Worm (Caenorhabditis elegans) whole organism, midembryonic: ENCODE data around the gene mltn-10.

Experiments used
- T22C8.4 ChIP-seq: fragments of 200-800 bp; sonication (Bioruptor generic); IDR thresholded peaks from 2 replicates; pipeline ENCODE4 v1.3.6; 2022; ENCODE audit warnings: missing genetic modification characterization, missing compliant biosample characterization
- cog-1 ChIP-seq: sonication (generic microtip); optimal IDR thresholded peaks from 2 replicates; lab custom pipeline; 2016; ENCODE audit warnings: missing genetic modification characterization, missing compliant biosample characterization
- flt-1 ChIP-seq: fragments of 200-800 bp; sonication (Bioruptor generic); IDR thresholded peaks from 2 replicates; pipeline ENCODE4 v1.3.6; 2022; ENCODE audit warnings: missing genetic modification characterization, missing compliant biosample characterization
- klf-2 ChIP-seq: fragments of 200-800 bp; sonication (Bioruptor generic); conservative IDR thresholded peaks from 2 replicates; pipeline ENCODE4 v1.3.6; 2022; ENCODE audit warnings: missing genetic modification reagents, missing genetic modification characterization, missing compliant biosample characterization
- med-1 ChIP-seq: sonication (generic microtip); optimal IDR thresholded peaks from 2 replicates; lab custom pipeline; 2017; ENCODE audit warnings: missing genetic modification characterization, mild to moderate bottlenecking, missing compliant biosample characterization, antibody characterized with exemption, missing genetic modification reagents; ENCODE audit not compliant: insufficient read depth
- ref-1 ChIP-seq: fragments of 200-800 bp; sonication (Bioruptor generic); conservative IDR thresholded peaks from 2 replicates; pipeline ENCODE4 v1.3.6; 2022; ENCODE audit warnings: missing genetic modification reagents, missing genetic modification characterization, missing compliant biosample characterization
- tab-1 ChIP-seq: fragments of 200-800 bp; sonication (Bioruptor generic); IDR thresholded peaks from 2 replicates; pipeline ENCODE4 v1.3.6; 2022; ENCODE audit warnings: missing genetic modification characterization, missing compliant biosample characterization
- ztf-23 ChIP-seq: fragments of 200-800 bp; sonication (Bioruptor generic); IDR thresholded peaks from 2 replicates; pipeline ENCODE4 v1.3.6; 2022; ENCODE audit warnings: missing genetic modification reagents, missing genetic modification characterization, missing compliant biosample characterization
- ztf-29 ChIP-seq: fragments of 200-800 bp; sonication (Bioruptor generic); IDR thresholded peaks from 2 replicates; pipeline ENCODE4 v1.3.6; 2022; ENCODE audit warnings: missing genetic modification reagents, missing genetic modification characterization, missing compliant biosample characterization

mltn-10 gene

DNA sequence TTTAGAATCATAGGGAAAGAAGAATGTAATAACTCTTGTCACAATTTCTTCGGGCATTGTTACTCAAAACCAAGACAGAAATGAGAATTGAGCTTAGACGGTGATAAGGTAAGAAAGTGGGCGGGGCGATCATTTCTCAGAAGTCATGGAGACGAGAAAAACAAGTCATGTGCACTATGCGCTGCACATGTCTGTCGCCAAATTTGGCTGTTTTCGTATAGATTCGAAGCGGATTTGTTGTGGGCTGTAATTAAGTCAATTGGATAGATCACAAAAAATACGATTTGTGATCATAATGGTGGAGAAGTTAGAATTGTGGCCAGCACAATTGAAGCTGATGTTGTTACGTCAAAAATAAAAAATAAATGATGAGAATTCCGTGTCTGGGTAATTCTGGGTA lies 31.2 kb upstream of the mltn-10 start, which contains the start of gene C01G12.7:
TSS of gene C01G12.7 (minus strand) at position 195 of the 400 bp plus-strand sequence.
- TF ChIP-seq klf-2 (GFP tag; lab: Robert Waterston, UW) (no peak), ztf-29 (no peak)

DNA sequence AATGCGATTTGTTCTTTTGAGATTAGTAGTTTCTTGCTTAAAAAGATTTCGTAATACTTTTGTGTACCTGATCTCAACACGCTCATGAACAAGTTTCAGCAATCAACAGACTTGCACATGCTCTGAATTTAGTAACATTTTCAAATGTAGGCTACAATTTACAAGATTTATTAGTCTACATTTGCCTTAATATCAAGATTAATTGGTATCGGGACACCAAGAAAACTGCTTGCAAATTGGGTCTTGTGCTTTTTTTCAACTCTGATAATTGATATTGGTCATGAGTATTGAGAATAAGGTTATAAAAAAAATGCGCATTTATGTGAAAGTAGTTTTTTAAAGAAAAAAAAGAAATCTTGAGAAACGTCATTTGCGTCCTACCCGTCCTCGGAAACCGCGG lies 30.2 kb upstream of the mltn-10 start:
- no peak for TF ChIP-seq klf-2 (GFP tag; lab: Robert Waterston, UW)
- no peak for TF ChIP-seq T22C8.4
- no peak for TF ChIP-seq ztf-29
- TF ChIP-seq flt-1, result no peak
- TF ChIP-seq cog-1 (tag; lab: Kevin White, UChicago), result no peak
- no peak for TF ChIP-seq ztf-23 (GFP tag; lab: Robert Waterston, UW)
- no peak for TF ChIP-seq med-1 (GFP tag; lab: Kevin White, UChicago)

DNA sequence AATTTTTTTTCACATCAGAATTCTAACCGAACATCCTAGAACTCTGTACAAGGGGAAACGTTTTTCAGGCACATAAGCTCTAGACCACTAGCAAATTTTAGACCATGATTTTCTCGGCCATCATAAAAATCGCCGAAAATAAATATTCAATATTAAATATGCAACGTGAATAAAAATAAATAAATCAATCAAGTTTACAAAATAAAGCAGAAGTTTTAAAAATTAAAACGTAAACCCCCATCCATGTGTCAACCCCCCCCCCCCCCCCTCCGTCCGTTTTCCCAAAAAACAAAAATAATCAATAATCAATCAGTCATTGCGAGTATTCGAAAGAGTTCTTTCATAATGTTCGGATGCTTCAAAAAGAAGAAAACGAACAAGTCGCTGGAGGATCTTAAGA lies 29.6 kb upstream of the mltn-10 start, which contains the start of gene catp-4:
TSS of gene catp-4 (plus strand) at position 301 of the 400 bp plus-strand sequence.
- no peak for TF ChIP-seq T22C8.4
- no peak for TF ChIP-seq ref-1 (GFP tag; lab: Robert Waterston, UW)
- no peak for TF ChIP-seq klf-2 (GFP tag; lab: Robert Waterston, UW)
- no peak for TF ChIP-seq cog-1 (tag; lab: Kevin White, UChicago)
- TF ChIP-seq med-1 (GFP tag; lab: Kevin White, UChicago), result no peak
- no peak for TF ChIP-seq tab-1 (GFP tag; lab: Robert Waterston, UW)
- no peak for TF ChIP-seq flt-1
- TF ChIP-seq ztf-29, result no peak
- no peak for TF ChIP-seq ztf-23 (GFP tag; lab: Robert Waterston, UW)

DNA sequence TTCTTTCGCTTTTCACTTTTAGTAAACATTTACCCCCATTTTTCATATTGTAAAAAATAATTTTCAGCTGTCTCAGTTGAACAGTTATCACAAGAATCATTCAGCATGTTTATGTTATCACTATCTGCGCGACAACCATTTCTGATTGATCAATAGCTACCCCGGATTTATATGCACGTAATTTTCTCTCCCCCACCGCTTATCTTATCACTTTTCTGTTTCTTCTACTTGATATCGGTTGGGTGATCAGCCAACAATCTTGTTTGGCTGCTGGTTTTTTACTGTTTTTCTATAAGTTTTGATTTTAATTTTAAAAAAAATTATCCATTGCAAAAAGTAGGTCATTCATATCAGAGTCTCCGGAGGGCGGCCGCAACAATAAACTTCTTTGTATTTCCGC lies 25.1 kb upstream of the mltn-10 start:
- TF ChIP-seq ztf-29 (no peak), flt-1 (no peak), tab-1 (GFP tag; lab: Robert Waterston, UW) (no peak), klf-2 (GFP tag; lab: Robert Waterston, UW) (no peak), ref-1 (GFP tag; lab: Robert Waterston, UW) (no peak), cog-1 (tag; lab: Kevin White, UChicago) (no peak), med-1 (GFP tag; lab: Kevin White, UChicago) (no peak), ztf-23 (GFP tag; lab: Robert Waterston, UW) (no peak), T22C8.4 (no peak)

DNA sequence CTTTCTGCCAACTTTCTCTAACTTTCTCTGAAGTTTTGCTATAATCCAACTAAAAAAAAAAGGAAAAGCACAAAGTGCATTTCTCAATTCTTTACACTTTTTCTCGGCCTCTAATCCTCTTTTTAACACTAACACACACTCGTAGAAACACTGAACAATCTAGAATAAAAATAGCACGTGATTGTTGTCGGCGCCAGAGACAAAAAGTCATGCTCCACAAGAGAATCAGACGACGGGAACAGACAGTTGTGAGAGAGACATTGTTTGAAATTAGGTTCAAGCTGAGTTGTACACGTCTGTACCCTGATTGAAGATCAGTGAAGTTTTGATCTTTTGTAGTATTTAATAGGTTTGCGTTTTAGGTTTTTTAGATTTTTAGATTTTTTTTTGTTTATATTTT lies 24.5 kb upstream of the mltn-10 start:
- TF ChIP-seq cog-1 (tag; lab: Kevin White, UChicago) (no peak), klf-2 (GFP tag; lab: Robert Waterston, UW) (no peak), ref-1 (GFP tag; lab: Robert Waterston, UW) (no peak), med-1 (GFP tag; lab: Kevin White, UChicago) (no peak), ztf-29 (no peak), T22C8.4 (no peak), ztf-23 (GFP tag; lab: Robert Waterston, UW) (no peak), tab-1 (GFP tag; lab: Robert Waterston, UW) (no peak), flt-1 (no peak)

DNA sequence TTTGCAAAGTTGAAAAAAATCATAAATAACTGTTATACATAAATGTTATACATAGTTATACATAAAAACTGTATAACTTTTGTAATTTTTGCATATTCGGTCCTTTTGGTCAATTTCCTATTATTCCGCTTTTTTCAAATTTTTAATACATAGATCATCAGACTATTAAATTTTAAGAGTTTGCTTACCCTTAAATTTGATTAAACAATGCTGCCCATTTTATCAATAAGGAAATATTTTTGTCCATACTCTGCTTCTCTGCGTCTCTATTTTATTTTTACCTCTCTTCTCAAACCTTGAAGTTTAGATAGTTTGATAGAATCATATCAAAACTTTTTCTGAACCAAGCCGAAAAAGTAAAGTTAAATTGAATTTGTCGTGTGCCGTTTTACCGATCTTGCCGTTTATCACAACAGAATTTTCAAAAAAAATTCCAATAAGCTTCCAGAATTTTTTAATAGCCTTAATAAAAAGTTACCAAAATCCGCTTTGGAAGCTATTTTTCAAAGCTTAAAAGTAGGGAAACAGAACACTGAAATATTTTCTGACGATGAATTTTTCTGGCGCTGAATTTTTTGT lies 23.5 kb upstream of the mltn-10 start:
- TF ChIP-seq flt-1, result no peak
- TF ChIP-seq ztf-23 (GFP tag; lab: Robert Waterston, UW), result no peak
- no peak for TF ChIP-seq ztf-29
- no peak for TF ChIP-seq ref-1 (GFP tag; lab: Robert Waterston, UW)
- no peak for TF ChIP-seq tab-1 (GFP tag; lab: Robert Waterston, UW)
- TF ChIP-seq med-1 (GFP tag; lab: Kevin White, UChicago), result no peak
- TF ChIP-seq cog-1 (tag; lab: Kevin White, UChicago), result no peak
- TF ChIP-seq T22C8.4, result no peak
- no peak for TF ChIP-seq klf-2 (GFP tag; lab: Robert Waterston, UW)

DNA sequence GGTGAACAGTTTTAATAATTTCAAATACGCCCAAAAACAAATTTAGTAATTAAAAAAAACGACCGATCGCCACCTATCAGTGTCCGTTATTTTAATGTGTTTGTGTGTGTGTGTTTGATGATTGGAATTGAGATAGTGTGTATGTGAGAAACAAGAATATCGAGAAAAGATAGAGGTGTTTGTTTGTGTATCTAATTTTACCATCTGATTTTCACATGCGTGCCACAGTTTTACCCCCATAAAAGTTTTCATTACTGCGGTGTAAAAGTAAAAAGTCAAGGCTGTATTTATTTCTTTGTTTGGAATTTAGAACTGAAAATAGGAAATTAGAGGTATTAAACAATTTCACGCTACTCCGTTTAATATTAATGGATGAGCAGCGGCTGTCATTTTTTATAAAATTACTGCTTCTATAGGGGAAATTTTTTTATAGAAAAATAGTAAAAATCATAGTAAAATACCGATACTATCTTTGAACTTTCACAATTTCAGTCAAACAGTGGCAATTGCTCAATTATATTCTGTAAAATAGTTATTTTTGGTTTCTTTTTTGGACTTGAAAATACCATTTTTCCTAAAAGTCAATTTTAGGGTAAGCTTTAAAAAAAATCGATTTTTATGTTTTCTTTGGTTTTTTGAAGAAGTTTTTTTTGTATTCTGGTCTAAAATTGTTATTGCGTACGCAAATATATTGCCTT lies 22.8 kb upstream of the mltn-10 start:
- TF ChIP-seq ref-1 (GFP tag; lab: Robert Waterston, UW) (no peak), ztf-29 (no peak), ztf-23 (GFP tag; lab: Robert Waterston, UW) (no peak)

DNA sequence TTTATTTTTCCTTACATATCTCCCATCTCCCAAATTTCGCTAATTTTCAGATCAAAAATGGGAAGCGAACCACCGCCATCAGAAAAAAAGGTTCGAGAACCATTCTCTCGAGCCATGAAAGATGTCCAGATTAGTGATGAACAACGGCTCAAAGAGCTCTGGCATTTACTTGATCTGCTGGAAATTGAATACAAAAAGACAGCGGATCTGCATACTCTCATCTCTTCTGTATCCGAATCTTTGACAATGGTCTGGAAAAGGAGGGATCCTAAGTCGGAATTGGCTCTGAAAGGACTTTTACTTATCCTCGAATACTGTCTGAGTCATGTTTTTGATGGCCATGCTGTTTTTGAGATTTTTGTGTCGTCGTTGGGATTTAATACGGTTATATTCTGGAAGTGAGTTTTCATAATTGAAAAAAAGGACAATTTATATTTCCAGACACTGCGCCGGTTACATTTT lies 22.0 kb upstream of the mltn-10 start, which contains the start of gene tps-2:
TSS of gene tps-2 (plus strand) at position 51 of the 462 bp plus-strand sequence.
- TF ChIP-seq ztf-23 (GFP tag; lab: Robert Waterston, UW) (no peak), cog-1 (tag; lab: Kevin White, UChicago) (no peak), tab-1 (GFP tag; lab: Robert Waterston, UW) (no peak), klf-2 (GFP tag; lab: Robert Waterston, UW) (no peak), T22C8.4 (no peak), med-1 (GFP tag; lab: Kevin White, UChicago) (no peak), flt-1 (no peak), ztf-29 (no peak), ref-1 (GFP tag; lab: Robert Waterston, UW) (no peak)

DNA sequence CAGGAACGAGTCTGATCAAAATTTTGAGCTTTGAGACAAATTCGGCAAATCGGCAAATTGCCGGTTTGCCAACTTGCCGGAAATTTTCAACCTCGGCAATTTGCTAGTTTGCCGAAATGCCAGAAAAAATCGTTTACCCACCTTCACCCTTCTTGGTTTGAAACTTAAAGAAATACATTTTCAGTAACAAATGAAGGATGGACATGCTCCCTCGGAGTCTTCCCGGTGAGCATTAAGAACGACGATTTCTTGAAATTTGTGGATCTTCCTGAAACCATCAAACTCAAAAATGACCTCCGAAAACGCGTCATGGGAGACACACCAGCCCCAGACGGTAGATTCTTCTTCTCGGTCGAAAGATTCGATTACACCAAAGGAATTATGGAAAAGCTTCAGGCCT lies 20.1 kb upstream of the mltn-10 start:
- TF ChIP-seq T22C8.4 (no peak), ztf-23 (GFP tag; lab: Robert Waterston, UW) (no peak), tab-1 (GFP tag; lab: Robert Waterston, UW) (no peak), ztf-29 (no peak), klf-2 (GFP tag; lab: Robert Waterston, UW) (no peak), cog-1 (tag; lab: Kevin White, UChicago) (no peak), ref-1 (GFP tag; lab: Robert Waterston, UW) (no peak), med-1 (GFP tag; lab: Kevin White, UChicago) (no peak)
